Worm (Caenorhabditis elegans) whole organism, L1 larva: ENCODE data around the gene sre-36.

ENCODE experiments used
- ces-1 ChIP-seq: fragments of 150-350 bp; optimal IDR thresholded peaks from 2 replicates; lab custom pipeline; 2014; ENCODE audit warnings: missing biosample characterization, missing genetic modification reagents, missing genetic modification characterization
- fkh-10 ChIP-seq: sonication (generic microtip); optimal IDR thresholded peaks from 2 replicates; lab custom pipeline; 2017; ENCODE audit warnings: missing biosample characterization, missing genetic modification reagents, missing genetic modification characterization
- mab-9 ChIP-seq: fragments of 200-800 bp; sonication (Bioruptor generic); IDR thresholded peaks from 2 replicates; pipeline ENCODE4 v1.3.6; 2022; ENCODE audit warnings: missing genetic modification reagents, missing genetic modification characterization, missing compliant biosample characterization
- unc-30 ChIP-seq: sonication (generic microtip); optimal IDR thresholded peaks from 2 replicates; lab custom pipeline; 2017; ENCODE audit warnings: missing biosample characterization, missing genetic modification characterization
- unc-62 ChIP-seq: fragments of 150-350 bp; optimal IDR thresholded peaks from 2 replicates; lab custom pipeline; 2014; ENCODE audit warnings: missing biosample characterization, missing genetic modification reagents, missing genetic modification characterization
- unc-98 ChIP-seq: fragments of 200-800 bp; sonication (Bioruptor generic); IDR thresholded peaks from 2 replicates; pipeline ENCODE4 v1.3.6; 2022; ENCODE audit warnings: missing genetic modification characterization, missing compliant biosample characterization
- ztf-11 ChIP-seq, 2 experiments: sonication (generic microtip); optimal IDR thresholded peaks; 2 replicates each; lab custom pipeline; 2016 to 2017; ENCODE audit warnings: missing genetic modification characterization in 2 of 2, missing biosample characterization in 1 of 2, missing compliant biosample characterization in 1 of 2

ce11 chrV:16351757-16352156, 47.7 kb upstream of the sre-36 start:
- TF ChIP-seq mab-9 = no peak
- no peak for TF ChIP-seq unc-98
- no peak for TF ChIP-seq unc-30
- TF ChIP-seq unc-62 (GFP tag; lab: Kevin White, UChicago) = no peak
- no peak for TF ChIP-seq ces-1 (GFP tag; lab: Kevin White, UChicago)
- TF ChIP-seq fkh-10 = no peak
- no peak for TF ChIP-seq ztf-11 (tag; optimal IDR thresholded peaks at IDR 0.05; lab: Kevin White, UChicago)
